Worm (Caenorhabditis elegans) whole organism, L1 larva: ENCODE results near the gene C06G4.6.

Experiments
- ama-1 ChIP-seq: fragments of 150-350 bp; optimal IDR thresholded peaks from 2 replicates; lab custom pipeline; 2014
- blmp-1 ChIP-seq: fragments of 150-350 bp; optimal IDR thresholded peaks from 2 replicates; lab custom pipeline; 2014; ENCODE audit warnings: missing biosample characterization, missing genetic modification characterization
- ceh-63 ChIP-seq: fragments of 200-800 bp; sonication (Bioruptor generic); optimal IDR thresholded peaks from 2 replicates; lab custom pipeline; 2018; ENCODE audit warnings: mild to moderate bottlenecking, missing genetic modification characterization, missing compliant biosample characterization
- ceh-8 ChIP-seq: fragments of 200-800 bp; sonication (Bioruptor generic); optimal IDR thresholded peaks from 2 replicates; lab custom pipeline; 2018; ENCODE audit warnings: mild to moderate bottlenecking, missing genetic modification characterization, moderate library complexity, missing compliant biosample characterization
- ceh-82 ChIP-seq, 3 experiments: fragments of 150-350 bp in 1 of 3; sonication (generic microtip) in 2 of 3; optimal IDR thresholded peaks; 2 replicates each; lab custom pipeline; 2014 to 2017; ENCODE audit warnings: missing biosample characterization in 3 of 3, missing genetic modification characterization in 3 of 3
- ceh-90 ChIP-seq: sonication (generic microtip); optimal IDR thresholded peaks from 2 replicates; lab custom pipeline; 2016; ENCODE audit warnings: missing genetic modification characterization, missing compliant biosample characterization
- ces-1 ChIP-seq: fragments of 150-350 bp; optimal IDR thresholded peaks from 2 replicates; lab custom pipeline; 2014; ENCODE audit warnings: missing biosample characterization, missing genetic modification reagents, missing genetic modification characterization
- dpl-1 ChIP-seq, 3 experiments: fragments of 150-350 bp in 2 of 3; sonication (generic microtip) in 1 of 3; optimal IDR thresholded peaks; 2 replicates each; lab custom pipeline; 2014 to 2017; ENCODE audit warnings: missing biosample characterization in 3 of 3, missing genetic modification characterization in 3 of 3, missing genetic modification reagents in 3 of 3
- efl-3 ChIP-seq: fragments of 200-800 bp; sonication (Bioruptor generic); optimal IDR thresholded peaks from 2 replicates; lab custom pipeline; 2018; ENCODE audit warnings: mild to moderate bottlenecking, missing genetic modification characterization, missing compliant biosample characterization
- egl-13 ChIP-seq: sonication (generic microtip); optimal IDR thresholded peaks from 2 replicates; lab custom pipeline; 2016; ENCODE audit warnings: missing genotype, missing genetic modification reagents, missing genetic modification characterization, missing compliant biosample characterization
- egl-27 ChIP-seq, 2 experiments: fragments of 150-350 bp in 1 of 2; sonication (generic microtip); optimal IDR thresholded peaks; 3 replicates each; lab custom pipeline; 2017 to 2018; ENCODE audit warnings: missing biosample characterization in 2 of 2, missing genetic modification characterization in 2 of 2, missing genetic modification reagents in 2 of 2
- fkh-4 ChIP-seq: sonication (generic microtip); optimal IDR thresholded peaks from 2 replicates; lab custom pipeline; 2016; ENCODE audit warnings: missing compliant biosample characterization, missing genetic modification characterization, borderline replicate concordance
- grh-1 ChIP-seq: fragments of 200-800 bp; sonication (Bioruptor generic); IDR thresholded peaks from 2 replicates; pipeline ENCODE4 v1.3.6; 2022; ENCODE audit warnings: missing genetic modification reagents, missing genetic modification characterization, missing compliant biosample characterization
- hlh-4 ChIP-seq: sonication (generic microtip); optimal IDR thresholded peaks from 2 replicates; lab custom pipeline; 2016; ENCODE audit warnings: mild to moderate bottlenecking, missing genetic modification characterization, missing compliant biosample characterization
- jun-1 ChIP-seq: fragments of 150-350 bp; optimal IDR thresholded peaks from 2 replicates; lab custom pipeline; 2014; ENCODE audit warnings: missing biosample characterization, missing genetic modification reagents, missing genetic modification characterization
- lin-14 ChIP-seq: fragments of 200-800 bp; sonication (Bioruptor generic); optimal IDR thresholded peaks from 2 replicates; lab custom pipeline; 2018; ENCODE audit warnings: mild to moderate bottlenecking, missing genetic modification characterization, moderate library complexity, missing compliant biosample characterization
- lin-35 ChIP-seq, 2 experiments: fragments of 150-350 bp; optimal IDR thresholded peaks; 2 replicates each; lab custom pipeline; 2014; ENCODE audit warnings: missing biosample characterization in 2 of 2, missing genetic modification characterization in 2 of 2, missing genetic modification reagents in 2 of 2
- lin-39 ChIP-seq: fragments of 150-350 bp; optimal IDR thresholded peaks from 2 replicates; lab custom pipeline; 2014; ENCODE audit warnings: missing biosample characterization, missing genetic modification reagents, missing genetic modification characterization
- lsy-2 ChIP-seq, 2 experiments: fragments of 150-350 bp; optimal IDR thresholded peaks; 2 replicates each; lab custom pipeline; 2014; ENCODE audit warnings: missing biosample characterization in 2 of 2, missing genetic modification characterization in 2 of 2
- mdl-1 ChIP-seq, 2 experiments: fragments of 150-350 bp; optimal IDR thresholded peaks; 2 replicates each; lab custom pipeline; 2014 to 2017; ENCODE audit warnings: missing biosample characterization in 2 of 2, missing genetic modification characterization in 2 of 2, inconsistent platforms in 1 of 2
- mef-2 ChIP-seq: fragments of 150-350 bp; optimal IDR thresholded peaks from 2 replicates; lab custom pipeline; 2014; ENCODE audit warnings: missing biosample characterization, missing genetic modification characterization
- nhr-11 ChIP-seq: fragments of 150-350 bp; optimal IDR thresholded peaks from 2 replicates; lab custom pipeline; 2014; ENCODE audit warnings: missing biosample characterization, missing genetic modification characterization
- nhr-19 ChIP-seq: fragments of 200-800 bp; sonication (Bioruptor generic); conservative IDR thresholded peaks from 2 replicates; pipeline ENCODE4 v1.3.6; 2022; ENCODE audit warnings: missing genetic modification characterization, missing compliant biosample characterization
- nhr-20 ChIP-seq: sonication (generic microtip); optimal IDR thresholded peaks from 2 replicates; lab custom pipeline; 2016; ENCODE audit warnings: mild to moderate bottlenecking, missing genetic modification characterization, missing compliant biosample characterization
- nhr-237 ChIP-seq: fragments of 150-350 bp; optimal IDR thresholded peaks from 2 replicates; lab custom pipeline; 2014; ENCODE audit warnings: missing biosample characterization, missing genetic modification characterization
- nhr-28 ChIP-seq: fragments of 150-350 bp; optimal IDR thresholded peaks from 2 replicates; lab custom pipeline; 2014; ENCODE audit warnings: missing biosample characterization, missing genetic modification characterization
- nhr-76 ChIP-seq: sonication (generic microtip); optimal IDR thresholded peaks from 2 replicates; lab custom pipeline; 2017; ENCODE audit warnings: missing biosample characterization, missing genetic modification characterization
- nhr-77 ChIP-seq: fragments of 150-350 bp; optimal IDR thresholded peaks from 2 replicates; lab custom pipeline; 2014; ENCODE audit warnings: missing biosample characterization, missing genetic modification characterization
- nhr-84 ChIP-seq: sonication (generic microtip); optimal IDR thresholded peaks from 2 replicates; lab custom pipeline; 2017; ENCODE audit warnings: missing biosample characterization, missing genetic modification characterization
- nhr-85 ChIP-seq: sonication (generic microtip); peaks from one replicate; lab custom pipeline; 2016; ENCODE audit warnings: missing genetic modification characterization, inconsistent platforms, missing compliant biosample characterization
- nhr-90 ChIP-seq: sonication (generic microtip); optimal IDR thresholded peaks from 2 replicates; lab custom pipeline; 2016; ENCODE audit warnings: mild to moderate bottlenecking, missing genetic modification characterization, missing compliant biosample characterization; ENCODE audit not compliant: poor library complexity
- pax-3 ChIP-seq: fragments of 200-800 bp; sonication (Bioruptor generic); optimal IDR thresholded peaks from 2 replicates; lab custom pipeline; 2018; ENCODE audit warnings: mild to moderate bottlenecking, missing genetic modification characterization, moderate library complexity, missing compliant biosample characterization
- pqm-1 ChIP-seq: sonication (generic microtip); optimal IDR thresholded peaks from 3 replicates; lab custom pipeline; 2017; ENCODE audit warnings: missing biosample characterization, missing genetic modification characterization
- rnt-1 ChIP-seq: sonication (generic microtip); optimal IDR thresholded peaks from 2 replicates; lab custom pipeline; 2016; ENCODE audit warnings: mild to moderate bottlenecking, missing genetic modification characterization, moderate library complexity, missing compliant biosample characterization
- skn-1 ChIP-seq: fragments of 150-350 bp; optimal IDR thresholded peaks from 2 replicates; lab custom pipeline; 2014; ENCODE audit warnings: missing biosample characterization, missing genetic modification characterization
- snu-23 ChIP-seq: sonication (generic microtip); optimal IDR thresholded peaks from 2 replicates; lab custom pipeline; 2016; ENCODE audit warnings: missing genetic modification characterization, missing compliant biosample characterization
- sox-4 ChIP-seq: sonication (generic microtip); optimal IDR thresholded peaks from 2 replicates; lab custom pipeline; 2016; ENCODE audit warnings: missing genetic modification characterization, missing compliant biosample characterization
- sptf-1 ChIP-seq: fragments of 150-350 bp; optimal IDR thresholded peaks from 2 replicates; lab custom pipeline; 2014; ENCODE audit warnings: missing biosample characterization, missing genetic modification characterization
- sup-37 ChIP-seq: fragments of 200-800 bp; sonication (Bioruptor generic); optimal IDR thresholded peaks from 2 replicates; lab custom pipeline; 2018; ENCODE audit warnings: mild to moderate bottlenecking, missing genetic modification characterization, missing compliant biosample characterization
- swsn-7 ChIP-seq: sonication (generic microtip); optimal IDR thresholded peaks from 2 replicates; lab custom pipeline; 2016; ENCODE audit warnings: missing genetic modification characterization, missing compliant biosample characterization
- tbx-2 ChIP-seq: sonication (generic microtip); optimal IDR thresholded peaks from 2 replicates; lab custom pipeline; 2016; ENCODE audit warnings: missing genetic modification characterization, missing compliant biosample characterization
- tlp-1 ChIP-seq: fragments of 150-350 bp; optimal IDR thresholded peaks from 2 replicates; lab custom pipeline; 2014; ENCODE audit warnings: missing biosample characterization, missing genetic modification characterization
- unc-30 ChIP-seq: sonication (generic microtip); optimal IDR thresholded peaks from 2 replicates; lab custom pipeline; 2017; ENCODE audit warnings: missing biosample characterization, missing genetic modification characterization
- unc-86 ChIP-seq: sonication (generic microtip); optimal IDR thresholded peaks from 2 replicates; lab custom pipeline; 2016; ENCODE audit warnings: missing genetic modification characterization, missing compliant biosample characterization
- xbp-1 ChIP-seq: sonication (generic microtip); optimal IDR thresholded peaks from 2 replicates; lab custom pipeline; 2016; ENCODE audit warnings: missing genetic modification characterization, missing compliant biosample characterization
- zip-4 ChIP-seq: fragments of 200-800 bp; sonication (Bioruptor generic); optimal IDR thresholded peaks from 2 replicates; lab custom pipeline; 2018; ENCODE audit warnings: mild to moderate bottlenecking, missing genetic modification characterization, moderate library complexity, missing compliant biosample characterization
- ztf-11 ChIP-seq, 2 experiments: sonication (generic microtip); optimal IDR thresholded peaks; 2 replicates each; lab custom pipeline; 2016 to 2017; ENCODE audit warnings: missing genetic modification characterization in 2 of 2, missing biosample characterization in 1 of 2, missing compliant biosample characterization in 1 of 2
- ztf-4 ChIP-seq: fragments of 150-350 bp; optimal IDR thresholded peaks from 2 replicates; lab custom pipeline; 2014; ENCODE audit warnings: missing biosample characterization, missing genetic modification characterization

C06G4.6 gene

ce11 chrIII:8013582-8013981 lies 9.4 kb downstream of the C06G4.6 start:
- no peak for TF ChIP-seq egl-13 (tag; lab: Kevin White, UChicago)
- TF ChIP-seq skn-1 (tag; lab: Kevin White, UChicago), result no peak
- TF ChIP-seq tbx-2 (tag; lab: Kevin White, UChicago), result no peak
- no peak for TF ChIP-seq egl-27 (tag; optimal IDR thresholded peaks at IDR 0.05; lab: Kevin White, UChicago)
- no peak for TF ChIP-seq ztf-11 (tag; optimal IDR thresholded peaks at IDR 0.05; lab: Kevin White, UChicago)
- TF ChIP-seq tlp-1 (tag; lab: Kevin White, UChicago), result no peak
- no peak for TF ChIP-seq pax-3 (tag; lab: Kevin White, UChicago)
- no peak for TF ChIP-seq sox-4 (tag; lab: Kevin White, UChicago)
- TF ChIP-seq nhr-237, result no peak
- TF ChIP-seq mdl-1 (tag; optimal IDR thresholded peaks at IDR 0.05; lab: Kevin White, UChicago), result no peak
- TF ChIP-seq unc-30, result no peak
- TF ChIP-seq, all 84 proteins: peak for 0

DNA sequence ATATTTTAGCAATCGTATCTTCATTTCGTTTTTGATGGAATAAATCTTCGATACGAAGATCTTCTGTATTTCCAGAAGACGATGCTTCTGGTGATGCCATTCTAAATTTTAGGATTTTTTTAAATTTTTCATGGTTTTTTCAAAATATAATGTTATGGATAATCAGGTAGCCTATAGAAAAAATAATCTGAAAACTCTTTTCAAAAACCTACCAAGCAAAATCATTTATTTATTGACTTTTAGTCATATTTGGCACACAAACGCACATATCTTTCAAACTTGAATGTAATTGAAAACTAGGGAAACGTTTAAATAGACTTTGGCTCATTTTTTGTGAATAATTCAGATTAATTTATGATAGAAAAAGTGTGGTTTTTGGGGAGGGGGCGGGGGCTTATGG lies 12.2 kb downstream of the C06G4.6 start, which contains the start of gene F44B9.5:
Gene F44B9.5 (minus strand): TSS at position 101 of the 400 bp plus-strand sequence.
- TF ChIP-seq nhr-85 (no peak), snu-23 (no peak), jun-1 (no peak), nhr-20 (tag; lab: Kevin White, UChicago) (no peak), sptf-1 (tag; lab: Kevin White, UChicago) (no peak), tlp-1 (tag; lab: Kevin White, UChicago) (no peak), dpl-1 (GFP tag; optimal IDR thresholded peaks at IDR 0.05; lab: Kevin White, UChicago) (no peak), lin-14 (GFP tag; lab: Kevin White, UChicago) (no peak), nhr-76 (tag; lab: Kevin White, UChicago) (no peak)
- TF ChIP-seq, all 84 proteins: peak for 0

ce11 chrIII:8017053-8017452 lies 12.9 kb downstream of the C06G4.6 start:
- TF ChIP-seq mef-2, result no peak
- TF ChIP-seq nhr-11 (tag; lab: Kevin White, UChicago), result no peak
- no peak for TF ChIP-seq fkh-4 (tag; lab: Kevin White, UChicago)
- TF ChIP-seq ceh-63, result no peak
- no peak for TF ChIP-seq grh-1 (GFP tag; lab: Robert Waterston, UW)
- no peak for TF ChIP-seq ceh-90 (tag; lab: Kevin White, UChicago)
- no peak for TF ChIP-seq ces-1 (GFP tag; lab: Kevin White, UChicago)
- TF ChIP-seq lin-39, result no peak
- no peak for TF ChIP-seq unc-86
- TF ChIP-seq ama-1, result no peak
- no peak for TF ChIP-seq xbp-1
- TF ChIP-seq sup-37 (GFP tag; lab: Kevin White, UChicago), result no peak
- TF ChIP-seq nhr-77 (tag; lab: Kevin White, UChicago), result no peak
- TF ChIP-seq blmp-1, result no peak

DNA sequence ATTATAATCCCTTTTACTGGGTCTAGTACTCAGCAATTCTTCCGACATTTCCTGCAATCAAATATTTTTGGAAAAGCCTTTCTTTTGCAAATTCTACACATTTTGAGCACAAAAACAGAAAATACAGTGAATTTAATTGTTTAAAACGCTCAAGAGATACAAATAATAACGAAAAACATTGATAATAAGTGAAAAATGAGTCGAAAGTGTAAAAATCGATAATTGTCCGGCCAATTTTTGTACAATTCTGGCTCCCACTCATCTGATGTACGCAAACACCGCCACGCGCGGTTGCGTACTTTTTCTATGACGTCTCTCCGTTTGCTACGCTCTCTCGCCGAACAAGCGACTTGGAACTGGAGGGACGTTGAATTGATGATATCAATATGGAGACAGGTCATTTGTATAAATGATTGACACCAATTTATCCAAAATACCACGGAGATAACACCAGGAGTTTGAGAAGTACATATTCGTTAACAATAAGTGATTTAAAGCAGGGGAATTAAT lies 16.7 kb downstream of the C06G4.6 start, which contains the start of gene lin-36:
Gene lin-36 (minus strand): TSS at position 51 of the 510 bp plus-strand sequence.
- no peak for TF ChIP-seq ceh-63
- peak; percentile 84 for TF ChIP-seq unc-86
- peak in 1 of 2 experiments; percentile 76 for TF ChIP-seq ztf-11 (tag; optimal IDR thresholded peaks at IDR 0.05; lab: Kevin White, UChicago)
- peak; percentile 85 for TF ChIP-seq swsn-7 (tag; lab: Kevin White, UChicago)
- no peak for TF ChIP-seq nhr-84 (tag; lab: Kevin White, UChicago)
- TF ChIP-seq unc-30, result no peak
- TF ChIP-seq ces-1 (GFP tag; lab: Kevin White, UChicago), result no peak
- no peak for TF ChIP-seq ceh-8 (GFP tag; lab: Kevin White, UChicago)
- TF ChIP-seq nhr-85, result peak; percentile 92
- no peak for TF ChIP-seq pqm-1 (tag; lab: Kevin White, UChicago)
- TF ChIP-seq hlh-4 (tag; lab: Kevin White, UChicago), result no peak
- peak; percentile 62 for TF ChIP-seq ztf-4 (tag; lab: Kevin White, UChicago)
- TF ChIP-seq nhr-19 (GFP tag; lab: Robert Waterston, UW), result peak; percentile 76
- no peak for TF ChIP-seq nhr-28 (tag; lab: Kevin White, UChicago)
- TF ChIP-seq nhr-90 (tag; lab: Kevin White, UChicago), result peak; percentile 62
- peak; percentile 62 for TF ChIP-seq nhr-77 (tag; lab: Kevin White, UChicago)
- TF ChIP-seq ceh-82 (tag; optimal IDR thresholded peaks at IDR 0.05; lab: Kevin White, UChicago), result peak; percentile 71 to 91 (median 84)
- no peak for TF ChIP-seq ceh-90 (tag; lab: Kevin White, UChicago)
- no peak for TF ChIP-seq efl-3 (GFP tag; lab: Kevin White, UChicago)
- peak; percentile 85 to 94 for TF ChIP-seq lin-35 (GFP tag; optimal IDR thresholded peaks at IDR 0.05; lab: Kevin White, UChicago)
- TF ChIP-seq rnt-1, result peak; percentile 89
- TF ChIP-seq egl-27 (tag; optimal IDR thresholded peaks at IDR 0.05; lab: Kevin White, UChicago), result peak in 1 of 2 experiments; percentile 6
- peak; percentile 38 for TF ChIP-seq zip-4
- peak; percentile 9 for TF ChIP-seq pax-3 (tag; lab: Kevin White, UChicago)
- TF ChIP-seq lsy-2 (tag; optimal IDR thresholded peaks at IDR 0.05; lab: Kevin White, UChicago), result peak; percentile 88 to 91
